Fruit fly (Drosophila melanogaster): ENCODE measurements around the gene Pis.

The Pis gene

DNA sequence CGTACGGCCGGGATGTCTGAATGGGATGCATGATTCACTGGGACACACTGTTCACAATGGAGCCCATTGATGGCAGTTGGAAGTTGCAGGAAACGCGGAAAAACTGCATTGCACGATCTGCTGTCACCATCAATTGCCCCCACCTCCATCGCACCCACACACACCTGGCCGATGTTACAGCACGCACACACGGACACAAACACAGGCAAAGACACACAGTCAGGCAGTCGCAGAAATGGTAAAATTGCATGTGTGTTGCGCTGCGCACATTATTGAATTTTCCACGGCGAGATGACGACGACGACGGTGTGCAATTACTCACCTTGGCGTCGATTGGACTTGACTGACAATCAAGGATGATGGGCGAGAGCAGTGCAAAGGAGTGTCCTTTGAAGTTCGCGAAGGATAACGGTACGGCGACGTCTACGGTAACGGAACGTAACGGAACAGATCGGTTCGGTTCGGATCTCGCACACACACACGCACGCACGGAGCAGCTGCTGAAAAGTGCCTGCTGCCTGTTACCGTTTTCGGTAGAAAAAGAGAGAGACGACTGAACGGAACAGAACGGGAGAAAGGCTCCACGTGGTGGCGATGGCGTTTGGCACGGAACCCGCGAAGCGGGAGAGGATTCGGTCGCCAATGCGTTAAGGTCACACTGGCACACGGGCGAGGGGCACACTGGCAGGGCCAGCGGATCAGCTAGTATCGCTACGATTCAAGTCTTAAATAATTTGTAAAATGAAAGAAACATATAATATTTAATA lies 6.6 kb upstream of the Pis start, which contains the start of the genes CG9281 and CG15601:
Gene CG9281 (minus strand): TSS at position 556 of the 767 bp plus-strand sequence.
Gene CG15601 (plus strand): TSS at position 664 of the 767 bp plus-strand sequence.
- TF ChIP-seq eg (GFP tag; IDR thresholded peaks at IDR 0.05) (peak; percentile 44; the same call in 2 of the 3 replicates), CG32006 (GFP tag; optimal IDR thresholded peaks at IDR 0.05) (no peak), Eip93F (GFP tag; optimal IDR thresholded peaks at IDR 0.05) (no peak), net (GFP tag; optimal IDR thresholded peaks at IDR 0.05) (no peak), Eip78C (GFP tag) (peak; percentile 54), topi (GFP tag; optimal IDR thresholded peaks at IDR 0.05) (no peak), CG6163 (GFP tag; IDR thresholded peaks at IDR 0.05) (no peak), ss (GFP tag; optimal IDR thresholded peaks at IDR 0.05) (peak; percentile 24 to 60), CG1621 (tag; optimal IDR thresholded peaks at IDR 0.05) (peak; percentile 13), salr (GFP tag; optimal IDR thresholded peaks at IDR 0.05) (no peak), vri (GFP tag; optimal IDR thresholded peaks at IDR 0.05) (peak; percentile 63), esn (GFP tag; optimal IDR thresholded peaks at IDR 0.05) (no peak), svp (GFP tag) (peak; percentile 52), fd59A (GFP tag; optimal IDR thresholded peaks at IDR 0.05) (no peak), CG8119 (GFP tag; IDR thresholded peaks at IDR 0.05) (no peak), CG8632 (GFP tag; optimal IDR thresholded peaks at IDR 0.05) (no peak), CG34406 (GFP tag; optimal IDR thresholded peaks at IDR 0.05) (no peak), spab (GFP tag; optimal IDR thresholded peaks at IDR 0.05) (no peak), CG6854 (GFP tag; optimal IDR thresholded peaks at IDR 0.05) (peak; percentile 55), Hr39 (GFP tag; optimal IDR thresholded peaks at IDR 0.05) (no peak), CG6276 (GFP tag; optimal IDR thresholded peaks at IDR 0.05) (no peak), dac (GFP tag; optimal IDR thresholded peaks at IDR 0.05) (no peak), Sox102F (GFP tag; optimal IDR thresholded peaks at IDR 0.05) (no peak), Ets96B (tag; optimal IDR thresholded peaks at IDR 0.05) (no peak), Sox15 (GFP tag; optimal IDR thresholded peaks at IDR 0.05) (no peak), CG16779 (tag; optimal IDR thresholded peaks at IDR 0.05) (no peak), Gug (GFP tag; IDR thresholded peaks at IDR 0.05) (no peak), fd85E (GFP tag; optimal IDR thresholded peaks at IDR 0.05) (no peak), CG10669 (GFP tag; optimal IDR thresholded peaks at IDR 0.05) (no peak), lz (GFP tag; optimal IDR thresholded peaks at IDR 0.05) (no peak), Sox14 (GFP tag; optimal IDR thresholded peaks at IDR 0.05) (no peak), Hr38 (GFP tag; optimal IDR thresholded peaks at IDR 0.05) (no peak), acj6 (GFP tag; optimal IDR thresholded peaks at IDR 0.05) (no peak), dsx (GFP tag; optimal IDR thresholded peaks at IDR 0.05; ENCODE audit: poor library complexity, severe bottlenecking) (no peak), CG3919 (GFP tag; optimal IDR thresholded peaks at IDR 0.05) (no peak), pdm3 (GFP tag; optimal IDR thresholded peaks at IDR 0.05) (no peak), CG31627 (GFP tag; optimal IDR thresholded peaks at IDR 0.05) (no peak), CG9139 (GFP tag; optimal IDR thresholded peaks at IDR 0.05) (no peak), Eip75B (GFP tag; optimal IDR thresholded peaks at IDR 0.05) (no peak)

DNA sequence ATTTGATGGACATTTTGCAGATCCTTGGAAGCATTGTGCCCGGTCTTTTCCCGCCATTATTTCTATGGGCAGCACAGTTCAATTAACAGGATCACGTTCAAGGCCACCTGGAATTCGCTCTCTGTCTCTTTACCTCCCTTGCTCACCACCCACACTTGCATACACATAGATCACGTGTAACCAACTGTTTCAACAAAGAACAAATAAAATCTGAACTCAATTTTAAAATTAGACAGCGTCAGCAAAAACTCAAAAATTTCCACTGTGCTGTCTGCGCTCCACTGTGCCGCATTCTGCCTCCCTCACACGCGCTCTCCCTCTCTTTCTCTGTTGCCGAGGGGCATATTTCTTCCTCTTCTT lies 6.0 kb upstream of the Pis start:
- TF ChIP-seq Sox14 (GFP tag; optimal IDR thresholded peaks at IDR 0.05) (peak; percentile 33), Eip93F (GFP tag; optimal IDR thresholded peaks at IDR 0.05) (no peak), Eip78C (GFP tag) (peak; percentile 53), CG3032 (tag; optimal IDR thresholded peaks at IDR 0.05) (peak; percentile 9), ss (GFP tag; optimal IDR thresholded peaks at IDR 0.05) (no peak), CG4318 (GFP tag; optimal IDR thresholded peaks at IDR 0.05) (no peak), Hr38 (GFP tag; optimal IDR thresholded peaks at IDR 0.05) (no peak), CG6808 (GFP tag; optimal IDR thresholded peaks at IDR 0.05) (peak; percentile 98), CG3919 (GFP tag; optimal IDR thresholded peaks at IDR 0.05) (peak; percentile 35), cyc (GFP tag; optimal IDR thresholded peaks at IDR 0.05) (no peak), Hr39 (GFP tag; optimal IDR thresholded peaks at IDR 0.05) (peak; percentile 44), CG8119 (GFP tag; IDR thresholded peaks at IDR 0.05) (no peak; the same call in 2 of the 3 replicates), CG16779 (tag; optimal IDR thresholded peaks at IDR 0.05) (no peak), CG15336 (GFP tag; IDR thresholded peaks at IDR 0.05) (peak; percentile 38; the same call in 1 of the 2 replicates), lz (GFP tag; optimal IDR thresholded peaks at IDR 0.05) (peak; percentile 6), pdm3 (GFP tag; optimal IDR thresholded peaks at IDR 0.05) (no peak), CG10669 (GFP tag; optimal IDR thresholded peaks at IDR 0.05) (no peak), achi (GFP tag; optimal IDR thresholded peaks at IDR 0.05) (peak; percentile 37), CG1621 (tag; optimal IDR thresholded peaks at IDR 0.05) (peak; percentile 28), CG11902 (GFP tag; optimal IDR thresholded peaks at IDR 0.05) (peak; percentile 3), CG8319 (GFP tag; optimal IDR thresholded peaks at IDR 0.05) (peak; percentile 14), CG6163 (GFP tag; IDR thresholded peaks at IDR 0.05) (0 out of 3 replicates have a peak, but pooled peaks have one; percentile 30), CG6792 (GFP tag; optimal IDR thresholded peaks at IDR 0.05) (peak; percentile 37), Eip75B (GFP tag; optimal IDR thresholded peaks at IDR 0.05) (peak; percentile 36), Ets96B (tag; optimal IDR thresholded peaks at IDR 0.05) (no peak)
